Worm (Caenorhabditis elegans) whole organism, L3 larva: ENCODE data around the gene tsp-18.

Experiments
- ZK546.5 ChIP-seq: sonication (generic microtip); optimal IDR thresholded peaks from 2 replicates; lab custom pipeline; 2017; ENCODE audit warnings: missing biosample characterization, missing genetic modification characterization
- aly-2 ChIP-seq: fragments of 150-350 bp; optimal IDR thresholded peaks from 2 replicates; lab custom pipeline; 2014; ENCODE audit warnings: missing biosample characterization, missing genetic modification characterization
- ama-1 ChIP-seq: fragments of 150-350 bp; optimal IDR thresholded peaks from 2 replicates; lab custom pipeline; 2018
- ceh-16 ChIP-seq: sonication (generic microtip); optimal IDR thresholded peaks from 2 replicates; lab custom pipeline; 2017; ENCODE audit warnings: missing biosample characterization, missing genetic modification characterization
- ceh-28 ChIP-seq: fragments of 150-350 bp; optimal IDR thresholded peaks from 2 replicates; lab custom pipeline; 2014; ENCODE audit warnings: missing biosample characterization, missing genetic modification reagents, missing genetic modification characterization
- ceh-9 ChIP-seq: sonication (generic microtip); optimal IDR thresholded peaks from 2 replicates; lab custom pipeline; 2018; ENCODE audit warnings: missing biosample characterization, missing genetic modification characterization
- daf-12 ChIP-seq: fragments of 150-350 bp; optimal IDR thresholded peaks from 2 replicates; lab custom pipeline; 2014; ENCODE audit warnings: missing biosample characterization, missing genetic modification reagents, missing genetic modification characterization
- egl-27 ChIP-seq: sonication (generic microtip); optimal IDR thresholded peaks from 4 replicates; lab custom pipeline; 2017; ENCODE audit warnings: missing biosample characterization, missing genetic modification reagents, missing genetic modification characterization
- egl-5 ChIP-seq: fragments of 150-350 bp; optimal IDR thresholded peaks from 2 replicates; lab custom pipeline; 2017; ENCODE audit warnings: missing biosample characterization, missing genetic modification reagents, missing genetic modification characterization, inconsistent platforms
- elt-1 ChIP-seq: fragments of 150-350 bp; optimal IDR thresholded peaks from 2 replicates; lab custom pipeline; 2014; ENCODE audit warnings: missing biosample characterization, missing genetic modification characterization
- elt-2 ChIP-seq: sonication (generic microtip); optimal IDR thresholded peaks from 2 replicates; lab custom pipeline; 2016; ENCODE audit warnings: missing genetic modification reagents, mild to moderate bottlenecking, missing genetic modification characterization, missing compliant biosample characterization
- fkh-10 ChIP-seq: sonication (generic microtip); optimal IDR thresholded peaks from 2 replicates; lab custom pipeline; 2017; ENCODE audit warnings: missing biosample characterization, missing genetic modification reagents, missing genetic modification characterization
- fkh-2 ChIP-seq: fragments of 150-350 bp; optimal IDR thresholded peaks from 2 replicates; lab custom pipeline; 2014; ENCODE audit warnings: missing biosample characterization, missing genetic modification reagents, missing genetic modification characterization
- fos-1 ChIP-seq: fragments of 150-350 bp; optimal IDR thresholded peaks from 2 replicates; lab custom pipeline; 2014; ENCODE audit warnings: missing biosample characterization, missing genetic modification characterization
- hmg-11 ChIP-seq: sonication (generic microtip); optimal IDR thresholded peaks from 2 replicates; lab custom pipeline; 2016; ENCODE audit warnings: missing genetic modification characterization, missing compliant biosample characterization
- jun-1 ChIP-seq: fragments of 150-350 bp; optimal IDR thresholded peaks from 2 replicates; lab custom pipeline; 2014; ENCODE audit warnings: missing biosample characterization, missing genetic modification reagents, missing genetic modification characterization
- lin-39 ChIP-seq: fragments of 150-350 bp; optimal IDR thresholded peaks from 2 replicates; lab custom pipeline; 2018; ENCODE audit warnings: missing biosample characterization, missing genetic modification reagents, missing genetic modification characterization
- mdl-1 ChIP-seq: fragments of 150-350 bp; optimal IDR thresholded peaks from 2 replicates; lab custom pipeline; 2014; ENCODE audit warnings: missing biosample characterization, missing genetic modification characterization
- mml-1 ChIP-seq: fragments of 150-350 bp; sonication (generic microtip); optimal IDR thresholded peaks from 3 replicates; lab custom pipeline; 2014; ENCODE audit warnings: missing biosample characterization, missing genetic modification characterization
- nfya-1 ChIP-seq: sonication (generic microtip); optimal IDR thresholded peaks from 2 replicates; lab custom pipeline; 2017; ENCODE audit warnings: missing genetic modification characterization, mild to moderate bottlenecking, missing compliant biosample characterization, antibody characterized with exemption, moderate library complexity; ENCODE audit not compliant: insufficient read depth
- nhr-11 ChIP-seq: fragments of 150-350 bp; optimal IDR thresholded peaks from 2 replicates; lab custom pipeline; 2014; ENCODE audit warnings: missing biosample characterization, missing genetic modification characterization
- nhr-12 ChIP-seq: fragments of 150-350 bp; optimal IDR thresholded peaks from 2 replicates; lab custom pipeline; 2014; ENCODE audit warnings: missing biosample characterization, missing genetic modification characterization
- nhr-23 ChIP-seq: fragments of 150-350 bp; optimal IDR thresholded peaks from 2 replicates; lab custom pipeline; 2014; ENCODE audit warnings: missing biosample characterization, missing genetic modification reagents, missing genetic modification characterization
- nhr-237 ChIP-seq: fragments of 150-350 bp; optimal IDR thresholded peaks from 2 replicates; lab custom pipeline; 2014; ENCODE audit warnings: missing biosample characterization, missing genetic modification characterization
- nhr-28 ChIP-seq: fragments of 150-350 bp; optimal IDR thresholded peaks from 2 replicates; lab custom pipeline; 2014; ENCODE audit warnings: missing biosample characterization, missing genetic modification characterization
- nhr-67 ChIP-seq: fragments of 150-350 bp; optimal IDR thresholded peaks from 2 replicates; lab custom pipeline; 2014; ENCODE audit warnings: missing biosample characterization, missing genetic modification characterization
- nhr-76 ChIP-seq: fragments of 150-350 bp; sonication (generic microtip); optimal IDR thresholded peaks from 5 replicates; lab custom pipeline; 2014; ENCODE audit warnings: missing biosample characterization, missing genetic modification characterization
- nhr-77 ChIP-seq: fragments of 150-350 bp; optimal IDR thresholded peaks from 2 replicates; lab custom pipeline; 2014; ENCODE audit warnings: missing biosample characterization, missing genetic modification characterization
- pha-4 ChIP-seq: fragments of 150-350 bp; optimal IDR thresholded peaks from 2 replicates; lab custom pipeline; 2014; ENCODE audit warnings: missing biosample characterization, missing genetic modification reagents, missing genetic modification characterization
- pqm-1 ChIP-seq: fragments of 150-350 bp; optimal IDR thresholded peaks from 2 replicates; lab custom pipeline; 2017; ENCODE audit warnings: missing biosample characterization, missing genetic modification characterization, inconsistent platforms
- sea-2 ChIP-seq: fragments of 150-350 bp; sonication (generic microtip); optimal IDR thresholded peaks from 4 replicates; lab custom pipeline; 2014; ENCODE audit warnings: missing biosample characterization, missing genetic modification reagents, missing genetic modification characterization
- skn-1 ChIP-seq: fragments of 150-350 bp; optimal IDR thresholded peaks from 2 replicates; lab custom pipeline; 2014; ENCODE audit warnings: missing biosample characterization, missing genetic modification characterization
- tbx-2 ChIP-seq: sonication (generic microtip); optimal IDR thresholded peaks from 2 replicates; lab custom pipeline; 2016; ENCODE audit warnings: mild to moderate bottlenecking, missing genetic modification characterization, missing compliant biosample characterization
- unc-39 ChIP-seq: sonication (generic microtip); optimal IDR thresholded peaks from 4 replicates; lab custom pipeline; 2017; ENCODE audit warnings: missing biosample characterization, missing genetic modification characterization
- unc-62 ChIP-seq: fragments of 150-350 bp; sonication (generic microtip); optimal IDR thresholded peaks from 4 replicates; lab custom pipeline; 2014; ENCODE audit warnings: missing biosample characterization, missing genetic modification reagents, missing genetic modification characterization
- zag-1 ChIP-seq: fragments of 150-350 bp; optimal IDR thresholded peaks from 2 replicates; lab custom pipeline; 2014; ENCODE audit warnings: missing biosample characterization, missing genetic modification characterization
- ztf-11 ChIP-seq: fragments of 150-350 bp; optimal IDR thresholded peaks from 2 replicates; lab custom pipeline; 2014; ENCODE audit warnings: missing biosample characterization, missing genetic modification characterization
- ztf-4 ChIP-seq: fragments of 150-350 bp; optimal IDR thresholded peaks from 2 replicates; lab custom pipeline; 2014; ENCODE audit warnings: missing biosample characterization, missing genetic modification characterization

Gene tsp-18

ce11 chrII:5946438-5946837 is 42.1 kb downstream of the tsp-18 start:
- TF ChIP-seq fkh-10 (GFP tag; lab: Kevin White, UChicago) (peak; percentile 59), nhr-67 (tag; lab: Kevin White, UChicago) (no peak), sea-2 (GFP tag; lab: Kevin White, UChicago) (no peak), pha-4 (tag; lab: Kevin White, UChicago) (no peak)
- TF ChIP-seq, all 47 proteins: peak for 1

- TF ChIP-seq fkh-10 (GFP tag; lab: Kevin White, UChicago) (peak; percentile 72), lin-39 (tag; lab: Kevin White, UChicago) (peak; percentile 54), nhr-237 (tag; lab: Kevin White, UChicago) (no peak), egl-5 (tag; lab: Kevin White, UChicago) (peak; percentile 35), ama-1 (lab: Kevin White, UChicago) (no peak), ceh-28 (no peak), nhr-11 (tag; lab: Kevin White, UChicago) (peak; percentile 25), unc-39 (tag; lab: Kevin White, UChicago) (no peak), sea-2 (GFP tag; lab: Kevin White, UChicago) (no peak), pqm-1 (tag; lab: Kevin White, UChicago) (no peak), nfya-1 (tag; lab: Kevin White, UChicago) (peak; percentile 42), aly-2 (tag; lab: Kevin White, UChicago) (no peak), jun-1 (no peak), hmg-11 (tag; lab: Kevin White, UChicago) (peak; percentile 40), unc-62 (GFP tag; lab: Kevin White, UChicago) (no peak), ZK546.5 (no peak), pha-4 (tag; lab: Kevin White, UChicago) (no peak), elt-1 (tag; lab: Kevin White, UChicago) (no peak), nhr-12 (tag; lab: Kevin White, UChicago) (no peak), nhr-76 (tag; lab: Kevin White, UChicago) (no peak), elt-2 (tag; lab: Kevin White, UChicago) (no peak), nhr-23 (tag; lab: Kevin White, UChicago) (no peak), fkh-2 (no peak), tbx-2 (tag; lab: Kevin White, UChicago) (no peak), ceh-16 (no peak), nhr-28 (no peak)
- TF ChIP-seq, all 47 proteins: peak for 6
Measured at ce11 chrII:5948681-5949080, 44.3 kb downstream of the tsp-18 start.

- no peak for TF ChIP-seq nhr-23 (tag; lab: Kevin White, UChicago)
- TF ChIP-seq fkh-10 (GFP tag; lab: Kevin White, UChicago), result peak; percentile 5
- TF ChIP-seq mdl-1, result no peak
- no peak for TF ChIP-seq ceh-9
- TF ChIP-seq nhr-67 (tag; lab: Kevin White, UChicago), result no peak
- TF ChIP-seq, all 47 proteins: peak for 1
Measured at ce11 chrII:5950657-5951056, 46.3 kb downstream of the tsp-18 start.

- TF ChIP-seq fos-1 (tag; lab: Kevin White, UChicago) (no peak), ztf-4 (tag; lab: Kevin White, UChicago) (no peak), nhr-76 (tag; lab: Kevin White, UChicago) (no peak), fkh-10 (GFP tag; lab: Kevin White, UChicago) (no peak), mml-1 (tag; lab: Kevin White, UChicago) (no peak), daf-12 (no peak), unc-62 (GFP tag; lab: Kevin White, UChicago) (no peak), nhr-77 (tag; lab: Kevin White, UChicago) (no peak), nhr-11 (tag; lab: Kevin White, UChicago) (no peak), ama-1 (lab: Kevin White, UChicago) (no peak), ceh-28 (no peak), egl-27 (tag; lab: Kevin White, UChicago) (no peak), tbx-2 (tag; lab: Kevin White, UChicago) (no peak), nfya-1 (tag; lab: Kevin White, UChicago) (no peak), fkh-2 (no peak), mdl-1 (no peak), skn-1 (tag; lab: Kevin White, UChicago) (no peak), ztf-11 (tag; lab: Kevin White, UChicago) (no peak), nhr-237 (tag; lab: Kevin White, UChicago) (no peak), zag-1 (no peak)
Measured at ce11 chrII:5951745-5952144, 47.4 kb downstream of the tsp-18 start.
